Worm (Caenorhabditis elegans) whole organism, L4 larva: Measurements from ENCODE around the gene srh-173.
A peak's percentile ranks its signal among the peaks of the same experiment; 100 is the strongest.
"Not testable (repeated sequence)": the region's sequence is repeated elsewhere in the genome, so short reads cannot be mapped to it uniquely, and the experiment has no call there.

ENCODE experiments used
- F37D6.2 ChIP-seq: sonication (generic microtip); optimal IDR thresholded peaks from 2 replicates; lab custom pipeline; 2016; ENCODE audit warnings: mild to moderate bottlenecking, missing genetic modification characterization, missing compliant biosample characterization
- F44E2.7 ChIP-seq: fragments of 200-800 bp; sonication (Bioruptor generic); IDR thresholded peaks from 2 replicates; pipeline ENCODE4 v2.1.2; 2022; ENCODE audit warnings: missing genetic modification characterization, missing compliant biosample characterization
- ZK337.2 ChIP-seq: fragments of 200-800 bp; sonication (Bioruptor generic); IDR thresholded peaks from 2 replicates; pipeline ENCODE4 v1.3.6; 2022; ENCODE audit warnings: missing genetic modification reagents, missing genetic modification characterization, missing compliant biosample characterization
- ZK546.5 ChIP-seq, 2 experiments: sonication (generic microtip); optimal IDR thresholded peaks; 2 replicates each; lab custom pipeline; 2017; ENCODE audit warnings: missing biosample characterization in 2 of 2, missing genetic modification characterization in 2 of 2
- ama-1 ChIP-seq: fragments of 150-350 bp; optimal IDR thresholded peaks from 2 replicates; lab custom pipeline; 2014; ENCODE audit warnings: inconsistent platforms, mixed read lengths
- arid-1 ChIP-seq: fragments of 200-800 bp; sonication (Bioruptor generic); conservative IDR thresholded peaks from 2 replicates; pipeline ENCODE4 v1.3.6; 2022; ENCODE audit warnings: missing genetic modification reagents, missing genetic modification characterization, missing compliant biosample characterization
- ceh-62 ChIP-seq: sonication (generic microtip); optimal IDR thresholded peaks from 2 replicates; lab custom pipeline; 2017; ENCODE audit warnings: missing biosample characterization, missing genetic modification characterization
- ces-1 ChIP-seq: fragments of 150-350 bp; sonication (generic microtip); optimal IDR thresholded peaks from 4 replicates; lab custom pipeline; 2014; ENCODE audit warnings: missing biosample characterization, missing genetic modification reagents, missing genetic modification characterization
- ctbp-1 ChIP-seq: fragments of 200-800 bp; sonication (Bioruptor generic); IDR thresholded peaks from 2 replicates; pipeline ENCODE4 v1.3.6; 2022; ENCODE audit warnings: missing genetic modification reagents, missing genetic modification characterization, missing compliant biosample characterization
- daf-12 ChIP-seq: fragments of 150-350 bp; optimal IDR thresholded peaks from 2 replicates; lab custom pipeline; 2014; ENCODE audit warnings: missing biosample characterization, missing genetic modification reagents, missing genetic modification characterization
- daf-16 ChIP-seq, 3 experiments: sonication (generic microtip); optimal IDR thresholded peaks; 2 replicates each; lab custom pipeline; 2016 to 2017; ENCODE audit warnings: missing genetic modification characterization in 3 of 3, missing genetic modification reagents in 3 of 3, mild to moderate bottlenecking in 2 of 3, missing compliant biosample characterization in 2 of 3, missing biosample characterization in 1 of 3, moderate library complexity in 1 of 3
- dmd-8 ChIP-seq: fragments of 200-800 bp; sonication (Bioruptor generic); IDR thresholded peaks from 2 replicates; pipeline ENCODE4 v1.3.6; 2022; ENCODE audit warnings: missing genetic modification characterization, missing compliant biosample characterization
- gei-8 ChIP-seq: fragments of 200-800 bp; sonication (Bioruptor generic); optimal IDR thresholded peaks from 2 replicates; lab custom pipeline; 2018; ENCODE audit warnings: mild to moderate bottlenecking, missing genetic modification characterization, missing compliant biosample characterization
- lin-1 ChIP-seq: fragments of 200-800 bp; sonication (Bioruptor generic); IDR thresholded peaks from 2 replicates; pipeline ENCODE4 v1.3.6; 2022; ENCODE audit warnings: missing genetic modification reagents, missing genetic modification characterization, missing compliant biosample characterization
- lin-38 ChIP-seq: fragments of 200-800 bp; sonication (Bioruptor generic); IDR thresholded peaks from 2 replicates; pipeline ENCODE4 v1.3.6; 2022; ENCODE audit warnings: missing genetic modification reagents, missing genetic modification characterization, missing compliant biosample characterization
- pha-4 ChIP-seq, 2 experiments: fragments of 150-350 bp in 1 of 2; fragments of 200-800 bp in 1 of 2; sonication (Bioruptor generic) in 1 of 2; IDR thresholded peaks in 1 of 2; optimal IDR thresholded peaks in 1 of 2; 2 replicates each; pipeline versions ENCODE4 v1.3.6 to Lab custom; 2014 to 2022; ENCODE audit warnings: missing genetic modification characterization in 2 of 2, missing genetic modification reagents in 2 of 2, missing biosample characterization in 1 of 2, missing compliant biosample characterization in 1 of 2
- pqm-1 ChIP-seq: sonication (generic microtip); optimal IDR thresholded peaks from 2 replicates; lab custom pipeline; 2017; ENCODE audit warnings: missing biosample characterization, missing genetic modification characterization
- snpc-1.2 ChIP-seq: fragments of 200-800 bp; sonication (Bioruptor generic); IDR thresholded peaks from 2 replicates; pipeline ENCODE4 v1.3.6; 2022; ENCODE audit warnings: missing genetic modification reagents, missing genetic modification characterization, missing compliant biosample characterization
- spr-1 ChIP-seq: sonication (generic microtip); optimal IDR thresholded peaks from 2 replicates; lab custom pipeline; 2016; ENCODE audit warnings: mild to moderate bottlenecking, missing genetic modification characterization, missing compliant biosample characterization
- spr-3 ChIP-seq: fragments of 200-800 bp; sonication (Bioruptor generic); optimal IDR thresholded peaks from 2 replicates; lab custom pipeline; 2018; ENCODE audit warnings: mild to moderate bottlenecking, missing genetic modification characterization, missing compliant biosample characterization
- tag-97 ChIP-seq: fragments of 200-800 bp; sonication (Bioruptor generic); IDR thresholded peaks from 2 replicates; pipeline ENCODE4 v1.3.6; 2022; ENCODE audit warnings: missing genetic modification characterization, missing compliant biosample characterization
- tra-1 ChIP-seq: fragments of 200-800 bp; sonication (Bioruptor generic); IDR thresholded peaks from 2 replicates; pipeline ENCODE4 v1.3.6; 2022; ENCODE audit warnings: missing genetic modification reagents, missing genetic modification characterization, missing compliant biosample characterization
- unc-130 ChIP-seq: sonication (generic microtip); optimal IDR thresholded peaks from 2 replicates; lab custom pipeline; 2016; ENCODE audit warnings: missing genetic modification reagents, missing genetic modification characterization, missing compliant biosample characterization
- unc-62 ChIP-seq, 3 experiments: fragments of 150-350 bp in 1 of 3; sonication (generic microtip); optimal IDR thresholded peaks in 2 of 3; peaks in 1 of 3; 1 replicate in 1 of 3; 2 replicates in 2 of 3; lab custom pipeline; 2014 to 2017; ENCODE audit warnings: missing biosample characterization in 3 of 3, missing genetic modification characterization in 3 of 3, missing genetic modification reagents in 3 of 3, missing genotype in 1 of 3
- vab-7 ChIP-seq: fragments of 200-800 bp; sonication (Bioruptor generic); IDR thresholded peaks from 2 replicates; pipeline ENCODE4 v1.3.6; 2022; ENCODE audit warnings: missing genetic modification reagents, missing genetic modification characterization, missing compliant biosample characterization
- zip-11 ChIP-seq: fragments of 200-800 bp; sonication (Bioruptor generic); IDR thresholded peaks from 2 replicates; pipeline ENCODE4 v1.3.6; 2022; ENCODE audit warnings: missing genetic modification characterization, missing compliant biosample characterization

Gene srh-173

DNA sequence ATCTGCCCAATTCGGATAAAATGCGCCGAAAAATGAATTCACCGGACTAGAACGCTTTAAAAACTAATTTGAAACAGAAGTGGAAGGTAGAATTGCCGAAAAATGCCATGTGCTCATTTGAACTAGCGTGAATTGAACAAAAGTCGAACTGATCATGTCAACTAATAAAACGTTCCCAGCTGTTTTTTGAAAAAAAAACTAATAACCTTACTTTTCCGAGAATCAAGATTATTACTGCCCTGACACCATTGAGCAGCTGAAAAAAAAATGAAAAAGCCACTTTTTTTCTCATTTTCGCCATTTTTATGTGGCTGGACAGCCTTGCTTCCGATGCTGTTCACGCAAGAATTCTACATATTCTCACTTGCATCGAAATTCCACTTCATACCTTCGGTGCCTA, at the start of gene srh-173:
Gene srh-173 (plus strand): TSS at position 301 of the 400 bp plus-strand sequence.
- TF ChIP-seq vab-7 (GFP tag; lab: Robert Waterston, UW) (no peak), unc-62 (GFP tag; optimal IDR thresholded peaks at IDR 0.05 in 1 of 2; lab: Kevin White, UChicago) (peak in 1 of 2 experiments; percentile 35), unc-62 (tag; optimal IDR thresholded peaks at IDR 0.05; lab: Kevin White, UChicago) (no peak)
- TF ChIP-seq, all 104 proteins: peak for 1

- no peak for TF ChIP-seq daf-16 (GFP tag; optimal IDR thresholded peaks at IDR 0.05; lab: Kevin White, UChicago)
- TF ChIP-seq daf-16 (tag; optimal IDR thresholded peaks at IDR 0.05; lab: Kevin White, UChicago): peak; percentile 51
- no peak for TF ChIP-seq tag-97 (GFP tag; lab: Robert Waterston, UW)
- TF ChIP-seq pqm-1: peak; percentile 3
These were observed 49.2 kb upstream of the srh-173 start, which contains the start of gene skr-4 for ce11 chrV:19923924-19924323. TSS of gene skr-4 (plus strand) at chrV:19924224.

- TF ChIP-seq spr-1 (no peak), spr-3 (GFP tag; lab: Kevin White, UChicago) (no peak), arid-1 (no peak)
These were observed 38.9 kb upstream of the srh-173 start, which contains the start of gene algn-7 for ce11 chrV:19934223-19934622. TSS of gene algn-7 (minus strand) at chrV:19934323.

ce11 chrV:19936945-19937344, 36.1 kb upstream of the srh-173 start:
- peak in 1 of 2 experiments; percentile 50 for TF ChIP-seq unc-62 (GFP tag; optimal IDR thresholded peaks at IDR 0.05 in 1 of 2; lab: Kevin White, UChicago)
- TF ChIP-seq unc-62 (tag; optimal IDR thresholded peaks at IDR 0.05; lab: Kevin White, UChicago): no peak
- no peak for TF ChIP-seq ces-1 (GFP tag; lab: Kevin White, UChicago)

- TF ChIP-seq snpc-1.2 (GFP tag; lab: Robert Waterston, UW) (0 out of 2 replicates have a peak, but pooled peaks have one; percentile 13), lin-1 (GFP tag; lab: Robert Waterston, UW) (no peak), daf-16 (GFP tag; optimal IDR thresholded peaks at IDR 0.05; lab: Kevin White, UChicago) (no peak), daf-16 (tag; optimal IDR thresholded peaks at IDR 0.05; lab: Kevin White, UChicago) (no peak), lin-38 (GFP tag; lab: Robert Waterston, UW) (0 out of 2 replicates have a peak, but pooled peaks have one; percentile 21), tra-1 (GFP tag; lab: Robert Waterston, UW) (no peak), ceh-62 (tag; lab: Kevin White, UChicago) (no peak), vab-7 (GFP tag; lab: Robert Waterston, UW) (no peak), ZK337.2 (GFP tag; lab: Robert Waterston, UW) (no peak), gei-8 (GFP tag; lab: Kevin White, UChicago) (no peak), ces-1 (GFP tag; lab: Kevin White, UChicago) (no peak), unc-130 (no peak), daf-12 (tag; lab: Kevin White, UChicago) (no peak), F37D6.2 (no peak), F44E2.7 (GFP tag; lab: Robert Waterston, UW) (no peak), ama-1 (lab: Kevin White, UChicago) (peak; percentile 55)
These were observed 26.6 kb upstream of the srh-173 start, which contains the start of gene dhs-24 for ce11 chrV:19946529-19946928. TSS of gene dhs-24 (minus strand) at chrV:19946629.

- TF ChIP-seq ctbp-1 (GFP tag; lab: Robert Waterston, UW); pha-4 (GFP tag; IDR thresholded peaks at IDR 0.05; lab: Robert Waterston, UW); pha-4 (tag; optimal IDR thresholded peaks at IDR 0.05; lab: Kevin White, UChicago); zip-11: not testable (repeated sequence)
These were observed 24.1 kb upstream of the srh-173 start, which contains the start of gene tmed-4 for ce11 chrV:19948993-19949392. TSS of gene tmed-4 (minus strand) at chrV:19949093.

- not testable (repeated sequence) for TF ChIP-seq dmd-8 (GFP tag; lab: Robert Waterston, UW); lin-1 (GFP tag; lab: Robert Waterston, UW); ZK546.5 (tag; optimal IDR thresholded peaks at IDR 0.05; lab: Kevin White, UChicago)
These were observed 23.4 kb upstream of the srh-173 start, which contains the start of gene Y60A3A.8 for ce11 chrV:19949721-19950120. TSS of gene Y60A3A.8 (plus strand) at chrV:19949978.
